Worm (Caenorhabditis elegans) whole organism, dauer: Measurements from ENCODE around the gene C18A3.3.

Experiments used
- unc-62 ChIP-seq: sonication (generic microtip); optimal IDR thresholded peaks from 2 replicates; lab custom pipeline; 2017; ENCODE audit warnings: missing biosample characterization, missing genetic modification reagents, missing genetic modification characterization

Gene C18A3.3

DNA sequence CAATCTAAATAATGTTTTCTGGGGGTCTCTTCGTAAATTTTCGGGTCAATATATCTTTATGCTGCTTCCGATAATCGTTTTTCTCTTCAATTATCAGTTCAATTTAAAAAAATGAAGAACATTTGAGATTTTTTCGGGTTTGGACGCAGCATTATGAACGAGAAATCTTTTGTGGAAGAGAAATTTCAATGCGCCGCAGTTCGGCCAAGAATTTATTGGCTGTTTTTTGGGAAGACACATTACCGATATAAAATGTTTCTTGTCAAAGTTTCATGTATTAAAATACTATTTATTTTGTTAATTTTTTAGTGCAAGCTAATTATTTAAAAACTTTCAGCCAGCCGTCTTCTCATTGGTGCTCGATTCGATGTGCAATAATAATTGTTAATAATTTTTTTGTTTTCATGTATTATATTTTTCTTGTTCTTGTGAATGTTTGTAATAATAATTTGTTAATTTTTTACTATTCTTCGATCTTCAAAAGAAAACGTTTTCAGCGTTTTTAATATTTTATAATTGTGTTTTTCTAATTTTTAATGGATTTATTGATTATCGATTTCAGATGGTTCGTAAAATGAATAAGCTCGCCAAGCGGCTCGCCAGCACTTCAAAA is at the start of gene C18A3.3, which contains the start of gene C18A3.10:
TSS of gene C18A3.3 (plus strand) at position 563 of the 613 bp plus-strand sequence.
TSS of gene C18A3.10 (minus strand) at position 101 of the 613 bp plus-strand sequence.
- TF ChIP-seq unc-62 = no peak

DNA sequence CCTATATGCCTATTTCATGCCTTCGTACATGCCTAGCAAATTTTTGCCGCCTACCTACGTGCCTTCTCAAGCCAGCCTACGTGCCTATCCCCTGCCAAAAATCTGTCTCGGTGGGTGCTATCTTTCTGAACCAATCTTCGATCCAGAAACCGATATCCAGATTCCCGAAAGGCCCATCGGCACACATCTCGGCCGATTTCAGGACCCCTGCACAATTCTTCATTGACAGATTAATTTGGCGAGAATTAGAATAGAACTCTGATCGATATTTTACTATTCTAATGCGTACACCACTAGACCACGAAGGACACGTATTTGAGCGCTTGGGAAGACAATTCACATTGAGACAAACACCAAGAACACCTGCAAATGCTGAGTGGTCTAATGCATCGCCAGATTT is 48.6 kb upstream of the C18A3.3 start:
- TF ChIP-seq unc-62 = no peak

DNA sequence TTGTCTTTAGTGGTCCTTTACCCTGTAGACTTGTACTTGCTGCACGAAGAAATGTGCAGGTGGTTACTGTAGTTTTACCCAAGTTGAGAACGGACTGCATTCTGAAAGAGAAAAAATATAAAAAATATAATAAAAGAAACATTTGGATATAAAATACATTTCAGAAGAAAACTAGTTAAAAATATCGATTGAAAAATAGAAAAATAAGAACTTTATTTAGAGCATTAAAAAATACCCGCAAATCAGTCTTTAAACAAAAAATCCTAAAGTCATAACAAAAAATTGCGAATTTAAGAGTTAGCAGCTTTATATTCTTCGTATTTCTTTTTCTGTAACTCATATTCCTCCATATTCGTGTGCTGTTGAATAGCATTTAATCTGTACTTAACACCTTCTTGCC is 47.3 kb upstream of the C18A3.3 start, which contains the start of gene C25H3.7:
TSS of gene C25H3.7 (minus strand) at position 101 of the 400 bp plus-strand sequence.
- TF ChIP-seq unc-62 = no peak

DNA sequence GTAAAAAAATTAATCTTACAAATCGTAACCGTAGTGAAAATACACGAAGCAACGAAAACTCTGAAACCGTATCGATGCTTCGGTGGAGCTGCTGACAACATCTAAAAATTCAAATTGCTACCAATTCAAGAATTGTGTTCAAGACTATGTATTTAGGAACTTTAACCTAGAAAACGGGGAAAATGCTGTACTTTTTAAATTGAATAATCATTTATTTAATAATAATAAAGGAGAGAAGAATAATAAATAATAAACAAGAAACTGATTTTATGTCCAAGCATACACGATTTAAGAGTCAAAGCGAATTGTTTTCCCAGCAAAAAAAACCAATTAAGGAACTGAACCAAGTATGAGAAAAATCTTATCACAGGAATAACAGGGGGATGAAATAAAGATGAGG is 46.5 kb upstream of the C18A3.3 start, which contains the start of gene C25H3.17:
TSS of gene C25H3.17 (minus strand) at position 101 of the 400 bp plus-strand sequence.
- no peak for TF ChIP-seq unc-62

DNA sequence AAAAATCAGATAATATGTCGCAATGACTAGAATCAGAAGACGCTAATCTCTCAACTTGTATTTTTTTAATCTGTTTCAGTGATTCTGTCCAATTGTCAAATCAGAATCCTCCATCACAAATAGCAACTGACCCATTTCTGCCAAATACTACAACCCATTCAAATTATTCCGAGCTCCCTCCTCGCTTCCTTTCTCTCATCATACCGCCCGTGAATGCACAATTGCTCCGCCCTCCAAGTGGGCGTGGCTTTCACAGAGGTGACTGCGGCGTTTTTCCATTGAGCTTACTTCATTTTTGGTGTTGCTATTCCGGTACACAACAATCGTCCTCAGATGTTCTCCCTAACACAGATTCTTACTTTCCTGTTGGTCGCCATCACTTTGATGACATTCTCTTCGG is 35.4 kb upstream of the C18A3.3 start, which contains the start of gene flp-27:
TSS of gene flp-27 (plus strand) at position 301 of the 400 bp plus-strand sequence.
- TF ChIP-seq unc-62 = no peak

DNA sequence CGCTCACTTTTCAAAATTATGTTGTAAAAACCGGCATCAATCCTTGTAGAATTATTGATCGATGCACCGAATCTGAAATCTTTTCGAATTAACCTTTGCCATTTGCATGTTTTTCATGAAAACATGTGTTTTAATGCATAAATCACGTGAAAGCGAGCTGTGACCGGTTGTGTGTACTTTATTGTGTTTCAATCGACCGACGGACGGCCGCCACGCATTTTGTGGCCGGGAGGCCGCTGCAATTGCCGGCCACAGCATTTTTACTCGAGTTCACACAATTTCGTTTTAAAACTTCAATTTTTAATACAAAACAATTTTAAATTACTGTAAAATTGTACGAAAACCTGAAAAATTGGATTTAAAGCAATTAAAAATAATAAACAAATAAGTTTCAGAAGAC is 27.1 kb upstream of the C18A3.3 start, which contains the start of gene C25H3.11:
TSS of gene C25H3.11 (minus strand) at position 82 of the 400 bp plus-strand sequence.
- TF ChIP-seq unc-62 = no peak

DNA sequence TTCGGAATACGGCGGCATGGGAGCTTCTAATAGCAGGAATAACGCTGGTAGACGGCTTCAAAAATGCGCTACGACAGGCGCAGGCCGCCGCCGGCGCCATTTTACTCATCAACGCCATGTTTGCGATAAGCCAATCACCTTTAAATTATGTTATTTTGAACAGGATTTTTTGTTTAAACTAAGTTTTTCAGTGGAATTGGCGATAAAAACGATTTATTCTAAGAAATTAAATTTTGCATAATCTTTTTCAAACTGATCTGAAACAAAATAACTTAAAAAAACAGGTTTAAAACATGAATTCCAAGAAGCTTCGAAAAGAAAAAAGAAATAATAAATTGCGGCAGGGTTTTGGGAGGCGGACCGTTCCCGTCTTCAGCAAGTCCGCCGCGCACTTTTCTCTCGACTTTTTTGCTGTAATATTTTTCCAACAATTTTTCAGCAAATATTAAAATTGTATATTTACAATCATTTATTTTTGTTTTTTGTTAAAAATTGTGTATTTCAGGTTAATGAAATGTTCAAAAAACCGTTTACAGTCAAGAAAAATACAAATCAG is 24.8 kb upstream of the C18A3.3 start, which contains the start of the genes ndub-5 and eif-2D:
TSS of gene ndub-5 (minus strand) at position 138 of the 556 bp plus-strand sequence.
TSS of gene eif-2D (plus strand) at position 506 of the 556 bp plus-strand sequence.
- no peak for TF ChIP-seq unc-62

DNA sequence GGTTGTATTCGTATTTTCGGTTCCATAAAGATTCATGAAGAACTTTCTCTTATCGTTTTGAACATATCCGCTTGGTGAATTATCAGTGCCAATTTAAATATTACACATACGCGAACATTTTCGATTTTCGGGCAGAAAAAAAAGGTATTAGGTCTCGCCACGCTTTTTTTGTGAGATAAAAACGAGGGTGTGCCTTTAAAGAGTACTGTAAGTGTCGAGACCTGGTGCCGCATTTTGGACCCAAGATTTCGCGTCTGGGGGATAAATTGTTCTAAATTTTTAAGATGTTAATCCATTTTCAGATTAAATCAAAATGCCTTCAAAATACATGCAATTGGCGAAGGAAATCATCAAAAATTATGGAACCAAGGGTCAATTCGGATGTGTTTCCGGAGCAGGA is 22.2 kb upstream of the C18A3.3 start, which contains the start of gene C25H3.3:
TSS of gene C25H3.3 (plus strand) at position 301 of the 400 bp plus-strand sequence.
- no peak for TF ChIP-seq unc-62

DNA sequence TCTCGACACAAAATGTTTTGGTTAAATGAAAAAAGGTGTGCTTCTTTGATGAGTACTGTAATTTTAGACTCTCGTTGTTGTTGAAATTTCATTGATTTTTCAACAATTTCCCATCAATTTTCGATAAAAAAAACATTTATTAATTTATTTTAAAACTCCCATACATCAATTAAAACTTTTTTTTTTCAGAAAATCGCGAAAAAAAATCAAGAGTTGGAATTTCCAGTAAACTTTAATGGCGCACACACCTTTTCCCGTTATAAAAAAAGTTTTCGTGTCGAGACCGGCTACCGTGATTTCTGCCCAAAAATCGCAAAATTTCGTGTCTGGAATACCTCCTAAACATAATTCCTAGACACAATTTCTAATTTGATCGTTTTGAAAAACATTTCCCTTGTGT is 21.3 kb upstream of the C18A3.3 start, which contains the start of gene C25H3.14:
TSS of gene C25H3.14 (plus strand) at position 301 of the 400 bp plus-strand sequence.
- no peak for TF ChIP-seq unc-62

DNA sequence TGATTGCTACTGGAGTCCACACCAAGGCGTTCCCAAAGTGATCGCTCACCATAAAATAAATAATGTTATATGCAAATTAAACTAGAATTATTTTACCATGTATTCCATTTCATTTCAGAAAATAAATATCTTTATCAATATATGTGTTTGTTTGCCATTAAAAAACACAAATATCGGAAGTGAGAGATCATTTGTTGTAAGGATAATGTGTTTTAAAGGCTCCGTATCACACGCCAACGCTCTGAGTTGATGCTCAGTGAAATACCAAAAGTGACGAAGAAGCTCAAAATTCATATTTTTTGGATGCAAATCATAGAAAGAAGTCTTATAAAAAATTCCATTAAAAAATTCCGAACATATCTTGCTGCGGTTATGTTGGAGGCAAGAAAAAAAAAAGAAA is 19.9 kb upstream of the C18A3.3 start:
- no peak for TF ChIP-seq unc-62

DNA sequence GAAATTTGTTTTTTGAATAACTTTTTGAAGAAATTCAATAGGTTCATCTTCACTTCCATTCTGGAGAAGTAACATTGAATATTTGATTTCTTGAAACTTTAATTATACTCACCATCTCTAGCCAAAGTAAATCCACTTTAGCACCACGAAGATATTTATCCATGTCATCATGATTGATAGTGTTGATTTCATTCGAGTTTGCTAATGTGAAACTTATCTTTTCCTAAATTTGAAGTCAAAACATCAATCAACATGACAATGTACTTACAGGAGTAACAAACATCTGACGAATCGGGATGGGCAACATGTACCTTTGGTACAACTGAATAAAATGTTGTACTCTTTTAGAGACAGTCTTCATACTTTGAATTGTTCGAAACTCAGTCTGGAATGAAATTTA is 18.8 kb upstream of the C18A3.3 start:
- TF ChIP-seq unc-62 = no peak

DNA sequence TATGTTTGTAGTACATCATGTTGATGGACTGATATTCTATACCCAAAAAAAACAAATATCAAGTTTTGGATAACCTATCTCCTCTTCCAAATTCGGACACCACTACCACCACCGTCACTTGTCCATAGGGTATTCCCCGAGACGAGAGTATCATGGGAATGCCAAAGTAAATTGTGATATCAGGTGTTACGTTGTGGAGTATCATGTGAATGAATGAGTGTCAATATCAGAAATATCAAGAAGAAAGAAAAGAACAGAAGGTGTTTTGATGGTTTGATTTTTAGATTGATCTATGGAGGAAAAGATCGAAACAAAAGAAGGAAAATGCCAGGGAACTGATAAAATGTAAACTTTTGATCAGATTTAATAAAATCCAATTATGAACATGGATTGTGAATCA is 17.9 kb upstream of the C18A3.3 start:
- no peak for TF ChIP-seq unc-62

DNA sequence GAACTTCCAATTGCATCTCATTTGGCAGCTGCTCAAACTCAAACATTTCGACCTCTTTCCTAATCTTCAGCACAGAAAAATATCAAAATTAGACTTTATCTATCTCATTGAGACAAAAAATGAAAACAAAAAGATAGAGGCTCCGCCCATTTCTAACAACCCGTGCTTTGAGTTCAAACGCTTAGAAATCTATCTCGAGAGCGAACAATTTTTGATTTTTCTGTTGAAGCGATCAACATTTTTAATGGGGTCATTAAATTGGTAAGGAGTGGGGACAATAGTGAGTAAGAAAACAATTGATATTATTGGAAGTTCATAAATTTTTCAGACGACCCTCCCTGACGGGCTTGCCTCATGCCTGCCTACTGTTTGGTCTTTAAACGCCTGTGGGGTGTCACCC is 17.2 kb upstream of the C18A3.3 start, which contains the start of the genes C25H3.10 and C25H3.1:
TSS of gene C25H3.10 (minus strand) at position 101 of the 400 bp plus-strand sequence.
TSS of gene C25H3.1 (plus strand) at position 203 of the 400 bp plus-strand sequence.
- TF ChIP-seq unc-62 = no peak

DNA sequence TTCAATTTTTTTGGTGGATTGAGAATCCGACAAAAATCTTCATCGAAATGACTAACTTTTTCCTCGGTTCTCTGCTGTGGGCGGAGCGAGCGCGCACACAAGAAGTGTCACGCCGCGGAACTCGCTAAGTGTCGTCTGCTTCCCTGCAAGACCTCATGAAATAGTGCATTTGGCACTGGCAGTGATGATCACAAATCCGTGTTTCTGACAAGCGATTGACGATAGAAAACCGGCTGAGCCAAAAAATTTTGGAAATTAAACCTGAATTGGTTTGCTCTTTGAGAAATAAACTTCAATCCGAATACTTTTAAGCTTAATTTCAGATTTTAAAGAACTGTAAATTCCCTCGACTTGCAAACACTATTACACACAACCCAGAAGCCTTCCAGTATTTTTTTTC is 14.6 kb upstream of the C18A3.3 start:
- no peak for TF ChIP-seq unc-62

DNA sequence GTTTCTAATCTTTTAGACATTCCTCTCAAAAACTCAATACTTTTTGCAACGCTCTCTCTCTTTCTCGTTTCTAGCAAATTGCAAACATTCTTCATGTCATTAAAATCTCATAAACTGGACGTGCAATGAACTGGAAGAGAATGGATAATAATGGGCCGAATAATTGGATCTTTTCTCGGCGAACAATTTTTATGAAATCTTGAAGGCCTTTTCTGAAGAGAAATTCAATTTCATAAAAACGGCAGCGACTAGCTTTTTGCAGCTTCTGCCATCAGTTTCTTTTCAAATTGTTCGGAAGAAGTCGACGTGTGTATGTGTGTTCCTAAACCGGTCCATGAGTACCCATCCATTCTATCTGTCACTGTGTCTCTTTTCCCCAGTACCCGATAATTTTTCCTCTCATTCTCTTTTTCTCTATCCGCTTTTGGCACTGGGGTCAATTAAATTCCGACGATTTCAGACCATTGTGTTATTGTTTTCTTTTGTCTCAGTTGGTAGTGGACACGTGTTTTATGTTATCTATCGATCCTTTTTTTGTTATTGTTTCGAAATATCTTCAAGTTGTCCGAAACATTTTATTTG is 13.4 kb upstream of the C18A3.3 start:
- TF ChIP-seq unc-62 = no peak

DNA sequence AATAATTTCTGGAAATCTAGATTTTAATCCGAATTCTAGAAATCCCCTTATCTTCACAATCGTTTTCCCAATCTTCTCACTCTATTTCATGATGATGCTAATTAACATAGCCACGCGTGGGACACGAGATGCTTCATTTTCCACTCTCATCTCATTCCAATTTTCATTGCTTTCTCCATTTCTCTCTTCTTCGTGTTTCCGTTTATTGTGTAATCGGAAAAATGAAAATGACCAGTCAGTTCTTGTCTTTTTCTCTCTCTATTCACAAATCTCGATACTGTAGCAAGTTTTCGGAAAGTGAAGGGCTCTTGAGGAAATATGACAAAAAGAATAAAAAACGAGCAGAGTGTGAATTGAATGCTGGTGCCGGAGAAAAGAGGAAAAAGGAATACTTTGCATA is 11.6 kb upstream of the C18A3.3 start:
- no peak for TF ChIP-seq unc-62

DNA sequence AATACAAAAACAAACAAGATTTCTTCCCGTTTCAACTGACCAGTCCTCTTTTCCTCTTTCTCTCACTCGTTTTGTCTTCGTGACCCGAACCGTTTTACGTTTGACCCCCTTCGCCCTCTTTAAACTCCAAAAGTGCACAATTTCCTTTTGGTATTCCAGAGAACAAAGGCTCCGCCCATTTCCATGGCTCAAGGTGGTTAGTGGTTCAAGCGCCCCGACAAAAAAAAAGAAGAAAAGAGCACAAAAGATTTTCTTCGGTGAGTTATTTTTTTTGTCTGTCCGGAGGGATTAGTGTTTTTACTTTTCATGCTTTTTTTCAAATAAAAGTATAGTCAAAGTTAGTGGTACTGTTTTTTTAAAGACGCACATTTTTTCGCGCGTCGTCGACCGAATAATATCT is 8.6 kb upstream of the C18A3.3 start, which contains the start of gene osta-2:
TSS of gene osta-2 (plus strand) at position 160 of the 400 bp plus-strand sequence.
- TF ChIP-seq unc-62 = no peak
